Worm (Caenorhabditis elegans) whole organism, L1 larva: ENCODE results near the gene B0554.7.

Experiments used
- C16A3.4 ChIP-seq: fragments of 150-350 bp; optimal IDR thresholded peaks from 2 replicates; lab custom pipeline; 2014; ENCODE audit warnings: missing biosample characterization, missing genetic modification characterization
- Y116A8C.19 ChIP-seq: sonication (generic microtip); optimal IDR thresholded peaks from 2 replicates; lab custom pipeline; 2016; ENCODE audit warnings: missing compliant biosample characterization, missing genetic modification characterization, borderline replicate concordance
- aly-2 ChIP-seq: fragments of 150-350 bp; optimal IDR thresholded peaks from 2 replicates; lab custom pipeline; 2014; ENCODE audit warnings: missing biosample characterization, missing genetic modification characterization
- ceh-88 ChIP-seq: fragments of 200-800 bp; sonication (Bioruptor generic); IDR thresholded peaks from 2 replicates; pipeline ENCODE4 v1.3.6; 2022; ENCODE audit warnings: missing genetic modification characterization, missing compliant biosample characterization
- dsc-1 ChIP-seq: sonication (generic microtip); optimal IDR thresholded peaks from 2 replicates; lab custom pipeline; 2016; ENCODE audit warnings: mild to moderate bottlenecking, missing genetic modification characterization, missing compliant biosample characterization
- efl-1 ChIP-seq, 4 experiments: fragments of 150-350 bp; optimal IDR thresholded peaks in 3 of 4; peaks in 1 of 4; 1 replicate in 1 of 4; 2 replicates in 3 of 4; lab custom pipeline; 2014; ENCODE audit warnings: missing biosample characterization in 2 of 4, missing genetic modification characterization in 2 of 4, missing genetic modification reagents in 2 of 4
- elt-2 ChIP-seq: sonication (generic microtip); optimal IDR thresholded peaks from 2 replicates; lab custom pipeline; 2016; ENCODE audit warnings: missing genetic modification characterization, mild to moderate bottlenecking, inconsistent platforms, missing compliant biosample characterization, missing genetic modification reagents
- fkh-10 ChIP-seq: sonication (generic microtip); optimal IDR thresholded peaks from 2 replicates; lab custom pipeline; 2017; ENCODE audit warnings: missing biosample characterization, missing genetic modification reagents, missing genetic modification characterization
- fkh-8 ChIP-seq: sonication (generic microtip); optimal IDR thresholded peaks from 2 replicates; lab custom pipeline; 2016; ENCODE audit warnings: mild to moderate bottlenecking, missing genetic modification characterization, missing compliant biosample characterization
- fos-1 ChIP-seq: fragments of 150-350 bp; optimal IDR thresholded peaks from 2 replicates; lab custom pipeline; 2014; ENCODE audit warnings: missing biosample characterization, missing genetic modification characterization
- irx-1 ChIP-seq: sonication (generic microtip); optimal IDR thresholded peaks from 2 replicates; lab custom pipeline; 2016; ENCODE audit warnings: missing genetic modification characterization, missing compliant biosample characterization
- jun-1 ChIP-seq: fragments of 150-350 bp; optimal IDR thresholded peaks from 2 replicates; lab custom pipeline; 2014; ENCODE audit warnings: missing biosample characterization, missing genetic modification reagents, missing genetic modification characterization
- lin-13 ChIP-seq: fragments of 150-350 bp; optimal IDR thresholded peaks from 2 replicates; lab custom pipeline; 2014; ENCODE audit warnings: missing biosample characterization, missing genetic modification reagents, missing genetic modification characterization
- lin-39 ChIP-seq: fragments of 150-350 bp; optimal IDR thresholded peaks from 2 replicates; lab custom pipeline; 2014; ENCODE audit warnings: missing biosample characterization, missing genetic modification reagents, missing genetic modification characterization
- lir-3 ChIP-seq: sonication (generic microtip); optimal IDR thresholded peaks from 2 replicates; lab custom pipeline; 2016; ENCODE audit warnings: mild to moderate bottlenecking, missing genetic modification characterization, moderate library complexity, missing compliant biosample characterization; ENCODE audit not compliant: poor library complexity
- lsy-2 ChIP-seq, 2 experiments: fragments of 150-350 bp; optimal IDR thresholded peaks; 2 replicates each; lab custom pipeline; 2014; ENCODE audit warnings: missing biosample characterization in 2 of 2, missing genetic modification characterization in 2 of 2
- mef-2 ChIP-seq: fragments of 150-350 bp; optimal IDR thresholded peaks from 2 replicates; lab custom pipeline; 2014; ENCODE audit warnings: missing biosample characterization, missing genetic modification characterization
- nhr-19 ChIP-seq: fragments of 200-800 bp; sonication (Bioruptor generic); conservative IDR thresholded peaks from 2 replicates; pipeline ENCODE4 v1.3.6; 2022; ENCODE audit warnings: missing genetic modification characterization, missing compliant biosample characterization
- nhr-237 ChIP-seq: fragments of 150-350 bp; optimal IDR thresholded peaks from 2 replicates; lab custom pipeline; 2014; ENCODE audit warnings: missing biosample characterization, missing genetic modification characterization
- nhr-84 ChIP-seq: sonication (generic microtip); optimal IDR thresholded peaks from 2 replicates; lab custom pipeline; 2017; ENCODE audit warnings: missing biosample characterization, missing genetic modification characterization
- nhr-85 ChIP-seq: sonication (generic microtip); peaks from one replicate; lab custom pipeline; 2016; ENCODE audit warnings: missing genetic modification characterization, inconsistent platforms, missing compliant biosample characterization
- nhr-90 ChIP-seq: sonication (generic microtip); optimal IDR thresholded peaks from 2 replicates; lab custom pipeline; 2016; ENCODE audit warnings: mild to moderate bottlenecking, missing genetic modification characterization, missing compliant biosample characterization; ENCODE audit not compliant: poor library complexity
- rnt-1 ChIP-seq: sonication (generic microtip); optimal IDR thresholded peaks from 2 replicates; lab custom pipeline; 2016; ENCODE audit warnings: mild to moderate bottlenecking, missing genetic modification characterization, moderate library complexity, missing compliant biosample characterization
- sptf-1 ChIP-seq: fragments of 150-350 bp; optimal IDR thresholded peaks from 2 replicates; lab custom pipeline; 2014; ENCODE audit warnings: missing biosample characterization, missing genetic modification characterization
- sup-37 ChIP-seq: fragments of 200-800 bp; sonication (Bioruptor generic); optimal IDR thresholded peaks from 2 replicates; lab custom pipeline; 2018; ENCODE audit warnings: mild to moderate bottlenecking, missing genetic modification characterization, missing compliant biosample characterization
- swsn-7 ChIP-seq: sonication (generic microtip); optimal IDR thresholded peaks from 2 replicates; lab custom pipeline; 2016; ENCODE audit warnings: missing genetic modification characterization, missing compliant biosample characterization
- tlp-1 ChIP-seq: fragments of 150-350 bp; optimal IDR thresholded peaks from 2 replicates; lab custom pipeline; 2014; ENCODE audit warnings: missing biosample characterization, missing genetic modification characterization
- unc-30 ChIP-seq: sonication (generic microtip); optimal IDR thresholded peaks from 2 replicates; lab custom pipeline; 2017; ENCODE audit warnings: missing biosample characterization, missing genetic modification characterization
- unc-62 ChIP-seq: fragments of 150-350 bp; optimal IDR thresholded peaks from 2 replicates; lab custom pipeline; 2014; ENCODE audit warnings: missing biosample characterization, missing genetic modification reagents, missing genetic modification characterization
- unc-98 ChIP-seq: fragments of 200-800 bp; sonication (Bioruptor generic); IDR thresholded peaks from 2 replicates; pipeline ENCODE4 v1.3.6; 2022; ENCODE audit warnings: missing genetic modification characterization, missing compliant biosample characterization
- ztf-4 ChIP-seq: fragments of 150-350 bp; optimal IDR thresholded peaks from 2 replicates; lab custom pipeline; 2014; ENCODE audit warnings: missing biosample characterization, missing genetic modification characterization

The B0554.7 gene

DNA sequence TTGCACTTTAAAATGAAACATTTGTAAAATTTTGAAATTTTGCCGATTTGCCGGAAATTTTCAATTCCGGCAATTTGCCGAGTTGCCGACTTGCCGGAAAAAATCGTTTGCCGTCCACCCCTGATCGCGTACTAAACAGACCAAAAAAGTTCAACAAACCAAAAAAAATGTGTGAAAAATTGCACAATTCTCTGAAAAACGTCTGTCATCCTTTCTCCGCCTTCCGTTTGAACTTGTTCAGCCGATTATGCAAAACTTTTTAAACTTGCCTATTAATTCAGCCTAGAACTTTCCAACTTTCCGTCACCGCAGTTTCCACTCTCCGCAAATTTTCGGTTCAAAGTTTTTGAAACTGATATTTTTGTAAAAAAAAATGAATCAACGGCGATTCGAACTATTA is 16.7 kb downstream of the B0554.7 start, which contains the start of gene B0554.5:
TSS of gene B0554.5 (plus strand) at position 301 of the 400 bp plus-strand sequence.
- TF ChIP-seq nhr-90 (tag; lab: Kevin White, UChicago) (no peak), ceh-88 (no peak), lin-13 (GFP tag; lab: Kevin White, UChicago) (no peak), nhr-237 (tag; lab: Kevin White, UChicago) (no peak), ztf-4 (tag; lab: Kevin White, UChicago) (no peak), fkh-8 (tag; lab: Kevin White, UChicago) (no peak), irx-1 (no peak), C16A3.4 (tag; lab: Kevin White, UChicago) (no peak), mef-2 (no peak), unc-62 (no peak), lsy-2 (tag; optimal IDR thresholded peaks at IDR 0.05; lab: Kevin White, UChicago) (no peak)

DNA sequence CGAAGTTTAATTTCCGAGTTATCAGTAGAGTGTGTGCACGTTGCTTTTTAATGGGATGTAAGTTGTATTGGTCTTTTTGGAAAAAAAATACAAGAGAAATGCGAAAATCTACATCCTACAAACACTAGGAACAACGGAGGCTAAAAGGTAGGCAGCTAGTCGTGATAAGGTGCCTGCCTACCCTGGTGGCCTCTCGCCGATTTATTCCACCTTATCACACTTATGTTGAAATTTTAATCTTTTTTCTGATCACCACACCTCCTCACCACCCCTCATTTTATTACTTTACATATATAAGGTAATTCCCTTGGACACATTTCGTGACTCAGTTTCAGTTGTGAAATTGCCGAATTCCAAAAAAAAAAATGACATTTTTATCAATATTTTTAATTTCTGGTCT is 18.7 kb downstream of the B0554.7 start, which contains the start of gene dod-20:
TSS of gene dod-20 (plus strand) at position 301 of the 400 bp plus-strand sequence.
- TF ChIP-seq dsc-1 (tag; lab: Kevin White, UChicago) (no peak), unc-30 (no peak), lir-3 (tag; lab: Kevin White, UChicago) (no peak), nhr-85 (tag; lab: Kevin White, UChicago) (no peak), nhr-19 (GFP tag; lab: Robert Waterston, UW) (no peak), fkh-8 (tag; lab: Kevin White, UChicago) (no peak), swsn-7 (tag; lab: Kevin White, UChicago) (no peak), Y116A8C.19 (tag; lab: Kevin White, UChicago) (no peak), unc-98 (GFP tag; lab: Robert Waterston, UW) (no peak), aly-2 (no peak), tlp-1 (tag; lab: Kevin White, UChicago) (no peak), nhr-237 (tag; lab: Kevin White, UChicago) (no peak), nhr-84 (tag; lab: Kevin White, UChicago) (no peak)

DNA sequence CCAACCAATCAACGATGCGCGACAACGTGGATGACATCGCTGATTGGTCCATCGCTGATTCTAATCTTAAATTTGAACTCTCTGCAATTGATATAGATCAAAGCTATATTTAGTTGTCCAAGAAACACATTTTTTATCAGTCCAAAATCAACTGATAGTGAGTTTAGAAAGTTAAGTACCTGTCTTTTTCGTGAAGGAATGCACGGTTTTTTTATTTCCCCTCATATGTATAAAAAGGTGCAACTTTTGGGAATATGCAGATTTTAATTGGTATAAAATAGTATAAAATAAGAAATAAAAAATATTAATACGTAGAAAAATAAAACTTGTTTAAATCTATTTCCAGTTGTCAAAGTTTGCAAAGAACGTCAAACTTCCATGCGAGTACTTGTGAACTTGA is 22.4 kb downstream of the B0554.7 start, which contains the start of gene Y39D8A.1:
TSS of gene Y39D8A.1 (plus strand) at position 301 of the 400 bp plus-strand sequence.
- TF ChIP-seq efl-1 (optimal IDR thresholded peaks at IDR 0.05; lab: Kevin White, UChicago), result no peak
- TF ChIP-seq efl-1 (GFP tag; optimal IDR thresholded peaks at IDR 0.05 in 1 of 2; lab: Kevin White, UChicago), result peak in 1 of 2 experiments; percentile 32
- no peak for TF ChIP-seq jun-1 (tag; lab: Kevin White, UChicago)

DNA sequence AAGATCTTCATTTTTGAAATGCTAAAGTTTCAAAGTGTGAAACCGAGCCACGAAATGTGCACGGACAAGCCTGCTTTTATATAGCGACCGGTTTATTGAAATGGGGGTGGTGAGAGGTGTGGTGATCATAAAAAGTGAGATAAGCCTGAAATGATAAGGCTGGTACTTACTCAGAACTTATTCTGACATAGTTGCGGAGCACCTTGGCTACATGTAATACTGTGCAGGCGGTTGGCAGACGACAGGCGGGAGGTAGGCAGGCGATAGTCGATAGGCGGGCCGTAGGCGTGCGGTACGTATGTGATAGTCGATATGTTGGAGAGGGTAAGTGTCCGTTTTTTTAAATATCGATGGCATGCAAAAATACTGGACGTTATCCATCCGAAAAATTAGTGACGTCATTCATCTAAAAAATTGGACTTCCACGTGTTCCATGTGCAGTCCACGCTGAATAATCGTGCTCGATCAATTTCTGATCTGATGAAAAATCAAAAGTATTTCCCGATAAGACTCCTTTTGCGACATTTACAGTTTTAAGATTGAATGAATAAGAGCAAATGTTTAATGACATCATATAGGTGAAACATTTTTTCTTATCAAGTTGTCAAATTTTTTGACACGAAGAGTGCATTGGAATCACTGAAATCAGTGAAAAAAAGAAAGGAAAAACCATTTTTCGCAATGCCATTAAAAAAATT is 23.0 kb downstream of the B0554.7 start, which contains the start of gene irg-8:
TSS of gene irg-8 (minus strand) at position 51 of the 698 bp plus-strand sequence.
- TF ChIP-seq fos-1 (tag; lab: Kevin White, UChicago) (no peak), elt-2 (tag; lab: Kevin White, UChicago) (peak; percentile 44)

DNA sequence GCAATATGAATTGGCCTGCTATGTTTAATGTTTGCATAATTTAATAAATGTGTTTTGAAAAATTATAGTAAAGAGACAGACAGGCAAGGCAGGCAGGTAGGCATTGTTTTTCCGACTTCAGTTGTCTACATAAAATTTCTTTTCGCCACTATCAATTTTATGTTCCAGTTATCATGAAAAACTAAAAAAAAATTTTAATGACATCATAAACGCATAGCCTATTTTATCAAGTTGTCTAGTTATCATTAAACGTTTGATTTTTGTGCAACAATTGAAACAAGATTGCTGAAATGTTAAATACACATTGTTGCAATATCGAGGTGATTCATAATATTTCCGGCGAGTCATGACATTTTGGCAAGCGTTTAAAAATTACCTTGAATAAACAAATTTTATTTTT is 25.8 kb downstream of the B0554.7 start:
- TF ChIP-seq nhr-85 (tag; lab: Kevin White, UChicago) (no peak), elt-2 (tag; lab: Kevin White, UChicago) (peak; percentile 37), rnt-1 (tag; lab: Kevin White, UChicago) (no peak), tlp-1 (tag; lab: Kevin White, UChicago) (peak; percentile 41), efl-1 (optimal IDR thresholded peaks at IDR 0.05; lab: Kevin White, UChicago) (no peak), efl-1 (GFP tag; optimal IDR thresholded peaks at IDR 0.05 in 1 of 2; lab: Kevin White, UChicago) (peak in 1 of 2 experiments; percentile 75), sup-37 (GFP tag; lab: Kevin White, UChicago) (no peak), fkh-10 (GFP tag; lab: Kevin White, UChicago) (no peak), nhr-19 (GFP tag; lab: Robert Waterston, UW) (no peak), fkh-8 (tag; lab: Kevin White, UChicago) (no peak), sptf-1 (tag; lab: Kevin White, UChicago) (no peak), lin-39 (no peak)
